Fruit fly (Drosophila melanogaster) whole organism: ENCODE measurements around the gene IntS2.

Experiments
- CG8478 ChIP-seq: fragments of >200 bp; optimal IDR thresholded peaks from 2 replicates; lab custom pipeline; 2018; ENCODE audit warnings: inconsistent platforms
- Dll ChIP-seq: fragments of >200 bp; optimal IDR thresholded peaks from 2 replicates; lab custom pipeline; 2017
- EcR ChIP-seq, 2 experiments: fragments of >200 bp; optimal IDR thresholded peaks; 2 replicates each; lab custom pipeline; 2017; ENCODE audit warnings: missing biosample characterization in 2 of 2, missing genetic modification characterization in 2 of 2, missing genetic modification reagents in 2 of 2
- pan ChIP-seq: fragments of >200 bp; optimal IDR thresholded peaks from 2 replicates; lab custom pipeline; 2017
- psq ChIP-seq: fragments of >200 bp; optimal IDR thresholded peaks from 2 replicates; lab custom pipeline; 2017
- usp ChIP-seq: fragments of >200 bp; optimal IDR thresholded peaks from 2 replicates; lab custom pipeline; 2017; ENCODE audit warnings: missing biosample characterization, missing genetic modification characterization, mixed read lengths

The IntS2 gene

DNA sequence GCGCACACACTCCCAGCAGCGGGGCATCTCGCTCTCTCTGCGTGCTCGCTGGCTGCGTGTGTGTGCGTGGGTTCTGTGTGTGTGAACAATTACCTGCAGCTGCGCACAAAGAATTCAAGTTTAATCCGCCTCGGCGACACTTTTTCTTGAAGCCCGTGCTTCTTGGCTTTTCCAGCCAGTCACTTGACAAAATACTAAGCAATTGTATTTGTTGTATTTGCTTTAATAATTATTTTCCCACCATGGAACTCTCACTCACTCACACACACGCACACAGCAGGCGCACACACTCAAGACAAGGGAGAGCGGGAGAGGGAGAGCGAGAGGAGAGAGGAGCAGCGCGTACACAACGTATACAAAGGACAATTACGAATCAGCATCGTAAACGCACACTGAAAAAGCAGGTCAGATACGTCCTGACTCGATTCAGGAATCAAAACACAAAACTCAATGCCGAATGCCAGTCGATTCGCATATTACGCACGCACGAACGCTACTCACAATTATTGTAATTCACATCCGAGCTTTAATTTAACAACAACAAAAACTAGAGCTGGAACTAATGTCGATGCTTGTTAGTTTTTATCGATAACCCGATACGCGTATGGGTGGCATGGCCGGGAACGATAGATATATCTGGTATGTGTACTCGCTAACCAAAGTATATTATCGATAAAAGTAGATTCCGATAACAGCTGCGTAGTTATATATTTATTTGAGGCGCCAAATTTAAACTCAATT, 4.5 kb downstream of the IntS2 start, which contains the start of gene RhoGAPp190:
RhoGAPp190 (minus strand) TSS at position 565 of the 741 bp plus-strand sequence.
- TF ChIP-seq CG8478 (lab: Kevin White, UChicago) (peak; percentile 54), Dll (lab: Kevin White, UChicago) (peak; percentile 92), EcR (GFP tag; optimal IDR thresholded peaks at IDR 0.05; lab: Kevin White, UChicago) (no peak), usp (GFP tag; lab: Kevin White, UChicago) (no peak), psq (lab: Kevin White, UChicago) (no peak), pan (no peak)

DNA sequence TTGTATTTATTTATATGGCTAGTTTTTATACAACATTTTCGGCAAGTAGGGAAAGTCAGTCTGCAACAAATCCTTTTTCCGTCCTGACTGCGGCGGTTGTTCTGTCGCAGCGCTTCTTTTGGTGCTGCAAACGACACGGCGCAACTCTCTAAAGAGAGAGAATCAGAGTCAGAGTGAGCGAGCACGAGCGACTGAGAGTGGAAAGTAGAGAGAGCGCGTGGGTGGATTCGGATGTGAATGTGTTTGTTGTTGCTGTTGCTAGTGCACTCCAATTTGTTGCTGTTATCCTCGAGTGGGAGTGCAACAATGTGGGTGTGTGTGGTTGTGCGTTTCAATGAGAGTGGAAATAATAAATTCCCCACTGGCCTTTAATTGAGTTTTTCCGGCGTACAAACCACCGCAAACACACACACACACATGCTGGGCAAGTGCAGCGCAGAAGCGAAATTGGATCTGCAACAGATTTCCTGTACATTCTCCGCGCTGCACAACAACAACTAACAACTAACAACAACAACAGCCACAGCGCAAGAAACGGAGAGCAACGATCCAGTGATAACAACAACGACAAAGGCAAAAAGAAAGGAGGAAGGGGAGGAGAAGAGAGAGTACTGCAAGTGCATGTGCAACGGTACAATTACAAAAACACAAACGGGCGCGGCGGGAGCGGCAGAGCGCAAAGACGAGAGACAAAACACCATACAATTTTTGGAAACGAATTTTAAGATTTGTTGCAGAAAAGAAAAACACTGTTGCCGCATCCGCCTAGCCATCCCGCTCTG, 5.2 kb downstream of the IntS2 start:
- no peak for TF ChIP-seq Dll (lab: Kevin White, UChicago)
- peak; percentile 39 for TF ChIP-seq CG8478 (lab: Kevin White, UChicago)

DNA sequence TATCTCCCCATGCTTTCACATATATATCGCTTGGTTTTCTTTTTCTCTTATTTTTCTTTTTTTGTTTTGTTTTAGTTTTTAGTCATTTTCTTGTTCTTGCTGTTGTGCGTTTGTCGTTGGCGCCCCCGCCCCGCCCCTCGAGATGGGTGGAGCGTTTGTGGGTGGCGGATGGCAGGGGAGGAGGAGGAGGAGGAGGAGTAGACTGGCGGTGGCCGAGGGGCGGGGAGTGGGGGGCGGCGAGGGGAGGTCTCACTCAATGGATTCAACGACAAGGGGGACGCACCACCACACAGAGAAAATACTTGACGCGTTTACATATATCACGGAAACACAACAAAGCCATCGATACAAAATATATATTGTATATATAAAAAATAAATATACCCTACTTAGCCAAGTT, 15.8 kb downstream of the IntS2 start:
- TF ChIP-seq usp (GFP tag; lab: Kevin White, UChicago) (no peak), psq (lab: Kevin White, UChicago) (no peak), Dll (lab: Kevin White, UChicago) (no peak), pan (no peak), CG8478 (lab: Kevin White, UChicago) (no peak), EcR (GFP tag; optimal IDR thresholded peaks at IDR 0.05; lab: Kevin White, UChicago) (no peak)

DNA sequence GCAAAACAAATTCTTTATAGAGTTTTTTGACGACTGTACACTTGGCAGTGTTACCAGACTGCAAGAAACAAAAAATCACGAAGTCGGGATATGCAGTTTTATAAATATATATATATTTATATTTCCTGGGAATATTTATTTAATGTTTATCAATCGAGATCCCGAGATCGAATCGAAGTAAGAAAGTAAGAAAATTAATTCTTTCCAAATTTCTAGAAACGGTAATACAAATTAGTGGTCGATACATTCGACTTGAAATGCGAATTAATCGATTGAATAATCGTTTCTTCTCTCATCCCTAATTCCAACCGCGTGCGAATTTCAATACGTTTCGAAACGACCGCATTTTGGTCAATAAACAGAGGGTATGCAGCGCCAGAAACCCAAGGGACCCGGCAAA, 20.6 kb downstream of the IntS2 start, which contains the start of the genes CG8289 and CG5800:
CG8289 (minus strand) TSS at position 44 of the 400 bp plus-strand sequence.
CG5800 (plus strand) TSS at position 281 of the 400 bp plus-strand sequence.
- TF ChIP-seq pan = no peak
- TF ChIP-seq CG8478 (lab: Kevin White, UChicago) = no peak
- no peak for TF ChIP-seq usp (GFP tag; lab: Kevin White, UChicago)

DNA sequence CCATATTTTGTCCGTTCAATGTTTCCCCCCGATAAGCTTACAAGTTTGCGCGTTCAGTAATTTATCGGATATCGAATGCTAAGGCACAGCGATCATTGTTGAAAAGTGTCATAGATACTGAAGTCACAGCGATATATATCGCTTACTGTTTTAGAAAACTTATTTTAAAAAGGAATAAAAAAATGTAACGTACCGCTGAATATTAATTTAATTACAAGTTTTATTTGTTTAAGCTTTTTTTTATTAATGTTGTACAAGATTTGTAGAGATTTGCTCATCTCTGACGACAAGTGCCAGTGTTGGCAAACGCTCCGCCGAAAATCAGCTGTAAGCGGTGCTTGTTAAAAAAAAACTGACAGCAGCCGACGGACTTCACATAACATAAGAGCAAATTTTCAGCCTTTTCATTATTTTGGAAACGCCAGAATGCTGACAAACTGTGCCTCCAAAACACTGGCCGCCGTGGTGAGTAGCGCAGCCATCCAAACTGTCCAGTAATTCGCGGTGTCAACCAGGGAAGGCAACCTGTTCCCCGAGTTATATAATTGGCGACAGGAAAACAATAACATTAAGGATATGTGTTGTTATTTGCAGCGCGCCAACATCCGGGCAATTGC, 24.5 kb downstream of the IntS2 start, which contains the start of the genes corolla and ND-24:
corolla (minus strand) TSS at position 52 of the 617 bp plus-strand sequence.
ND-24 (plus strand) TSS at position 94 of the 617 bp plus-strand sequence.
- TF ChIP-seq EcR (GFP tag; optimal IDR thresholded peaks at IDR 0.05; lab: Kevin White, UChicago) = no peak
- no peak for TF ChIP-seq pan
- TF ChIP-seq usp (GFP tag; lab: Kevin White, UChicago) = no peak
- TF ChIP-seq CG8478 (lab: Kevin White, UChicago) = no peak
- no peak for TF ChIP-seq Dll (lab: Kevin White, UChicago)

DNA sequence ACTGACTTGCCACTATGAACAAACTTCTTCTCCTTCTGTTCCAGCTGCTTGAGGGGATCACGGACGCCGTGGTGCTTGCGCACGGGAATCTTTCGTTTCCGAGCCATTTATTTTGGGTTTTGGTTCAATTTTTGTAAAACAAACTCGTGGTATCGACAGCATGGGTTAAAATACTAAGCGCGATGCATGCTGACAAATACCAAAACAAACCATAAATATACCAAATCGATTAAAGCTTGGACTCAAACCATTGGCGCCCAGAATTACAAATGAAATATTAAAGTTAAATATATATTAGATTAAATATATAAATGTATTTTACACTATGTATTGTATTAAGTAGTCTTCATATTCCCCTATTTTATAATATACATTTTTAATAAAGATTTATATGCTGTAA, 27.3 kb downstream of the IntS2 start, which contains the start of gene CG8326:
CG8326 (minus strand) TSS at position 176 of the 400 bp plus-strand sequence.
- no peak for TF ChIP-seq usp (GFP tag; lab: Kevin White, UChicago)
- TF ChIP-seq psq (lab: Kevin White, UChicago) = no peak
- no peak for TF ChIP-seq CG8478 (lab: Kevin White, UChicago)
- no peak for TF ChIP-seq EcR (GFP tag; optimal IDR thresholded peaks at IDR 0.05; lab: Kevin White, UChicago)
- TF ChIP-seq Dll (lab: Kevin White, UChicago) = no peak
- TF ChIP-seq pan = no peak

DNA sequence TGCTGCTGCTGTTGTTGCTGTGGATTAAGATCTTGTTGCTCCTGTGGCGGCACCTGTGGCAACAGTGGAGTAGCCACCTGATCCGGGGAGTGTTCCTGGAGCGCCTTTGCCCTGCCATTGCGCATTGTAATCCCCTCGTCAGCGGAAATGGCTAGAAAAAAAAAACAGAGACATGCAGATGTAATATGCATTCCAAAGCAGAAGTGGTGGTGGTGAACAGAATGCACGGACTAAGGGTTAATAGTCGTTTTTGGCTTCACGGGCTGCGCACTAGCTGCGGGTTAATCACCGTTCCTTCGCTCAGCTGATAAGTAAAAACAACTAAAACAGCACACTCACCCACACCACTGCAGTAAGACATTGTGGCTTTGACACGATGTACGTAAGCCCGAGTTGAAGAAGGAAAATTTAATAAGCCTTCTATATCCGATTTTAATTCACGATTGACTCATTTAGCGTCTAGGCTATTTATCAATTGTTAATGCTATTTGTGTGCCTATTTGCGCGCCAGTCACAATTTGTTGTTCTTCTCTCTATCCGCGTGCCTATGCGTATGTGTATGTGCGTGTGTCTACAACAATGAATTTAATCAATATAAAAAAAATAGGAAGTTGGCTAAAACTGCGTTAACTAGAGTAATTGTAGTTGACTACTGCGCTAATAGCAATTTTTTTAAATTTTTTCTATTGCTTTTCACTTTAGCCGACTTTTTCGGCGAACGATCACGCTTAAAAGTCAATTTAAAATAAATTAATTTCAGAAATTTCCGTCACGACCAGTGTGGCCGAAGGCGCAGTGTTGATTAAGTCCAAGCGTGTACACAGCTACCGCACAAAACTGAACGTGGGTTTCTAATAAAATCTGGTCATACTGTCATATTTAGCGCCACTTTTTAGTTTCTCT, 29.3 kb downstream of the IntS2 start, which contains the start of gene stas:
stas (minus strand) TSS at position 806 of the 903 bp plus-strand sequence.
- no peak for TF ChIP-seq EcR (GFP tag; optimal IDR thresholded peaks at IDR 0.05; lab: Kevin White, UChicago)
- no peak for TF ChIP-seq Dll (lab: Kevin White, UChicago)
- no peak for TF ChIP-seq CG8478 (lab: Kevin White, UChicago)
- TF ChIP-seq pan = no peak
- TF ChIP-seq psq (lab: Kevin White, UChicago) = no peak
- no peak for TF ChIP-seq usp (GFP tag; lab: Kevin White, UChicago)

DNA sequence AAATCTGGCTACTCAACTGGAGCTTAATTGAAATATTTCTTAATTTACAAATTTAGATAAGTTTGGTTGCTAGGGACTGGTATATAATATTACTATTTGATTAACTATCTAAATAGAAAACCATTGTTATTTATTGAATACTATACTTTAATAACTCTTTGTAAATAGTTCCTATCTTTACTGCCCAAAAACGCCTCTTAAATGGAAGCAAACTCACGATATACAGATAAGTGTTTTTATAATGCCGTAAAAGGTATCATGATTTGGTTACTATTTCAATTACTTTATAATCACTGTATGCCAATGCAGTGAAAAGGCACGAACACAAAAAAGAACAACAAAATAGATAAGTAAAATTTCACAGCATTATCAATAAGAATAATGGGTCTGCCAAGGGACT, 30.8 kb downstream of the IntS2 start:
- TF ChIP-seq EcR (GFP tag; optimal IDR thresholded peaks at IDR 0.05; lab: Kevin White, UChicago) (no peak), Dll (lab: Kevin White, UChicago) (no peak), psq (lab: Kevin White, UChicago) (no peak), CG8478 (lab: Kevin White, UChicago) (no peak), pan (no peak), usp (GFP tag; lab: Kevin White, UChicago) (no peak)

DNA sequence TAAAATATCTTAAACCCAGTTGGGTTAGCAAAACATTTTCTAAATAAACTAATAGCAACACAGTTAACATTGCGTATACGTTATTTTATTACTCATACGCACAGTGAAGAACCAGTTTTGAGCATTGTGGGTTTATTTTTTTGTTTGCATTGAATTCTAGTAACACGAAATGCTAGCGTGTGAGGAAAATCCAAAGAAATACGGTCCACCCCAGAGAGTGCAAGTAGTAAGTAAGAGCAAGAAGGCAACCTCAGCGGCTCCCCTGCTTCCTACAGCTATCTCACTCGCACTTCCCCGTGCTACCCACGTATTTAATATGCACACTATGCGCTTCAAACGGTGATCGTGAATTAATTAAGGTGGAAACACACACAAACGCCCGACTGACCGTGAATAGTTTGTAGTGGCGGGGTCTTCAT, 31.6 kb downstream of the IntS2 start:
- no peak for TF ChIP-seq CG8478 (lab: Kevin White, UChicago)
- no peak for TF ChIP-seq psq (lab: Kevin White, UChicago)
- no peak for TF ChIP-seq pan
- TF ChIP-seq usp (GFP tag; lab: Kevin White, UChicago) = no peak
- TF ChIP-seq Dll (lab: Kevin White, UChicago) = no peak
- no peak for TF ChIP-seq EcR (GFP tag; optimal IDR thresholded peaks at IDR 0.05; lab: Kevin White, UChicago)

DNA sequence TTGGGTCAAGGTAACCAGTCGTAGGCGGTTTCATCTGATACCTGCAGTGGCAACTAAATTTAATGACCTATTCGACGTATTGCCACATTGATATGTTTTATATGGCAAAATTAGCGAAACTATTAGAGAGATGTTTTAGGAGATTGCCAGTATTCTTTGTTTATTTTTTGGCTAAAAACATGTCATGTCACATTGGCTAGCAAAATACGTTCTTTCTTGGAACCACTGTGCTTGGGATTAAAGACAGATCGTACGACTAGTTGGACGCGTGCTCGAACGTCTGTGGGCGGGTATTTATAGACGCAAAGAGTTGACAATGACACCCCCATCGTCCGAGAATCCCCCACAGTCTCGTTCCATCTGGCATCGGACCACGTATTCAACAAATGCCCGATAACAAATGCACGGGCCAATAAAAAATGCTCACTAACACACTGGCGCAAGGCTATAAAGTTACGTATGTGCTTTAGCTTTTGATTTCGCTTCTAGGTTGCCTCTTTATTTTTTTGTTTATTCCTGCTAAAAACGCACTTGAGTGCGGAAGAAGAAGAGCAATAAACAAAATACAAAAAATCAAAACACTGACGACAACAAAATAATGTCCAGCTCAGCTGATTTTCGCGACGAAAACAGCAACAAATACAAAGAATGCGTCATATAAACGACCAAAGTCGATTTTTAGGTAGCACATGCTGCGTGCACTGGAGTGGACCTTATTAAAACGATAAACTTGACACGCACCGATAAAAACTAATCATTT, 32.2 kb downstream of the IntS2 start:
- TF ChIP-seq psq (lab: Kevin White, UChicago) (no peak), Dll (lab: Kevin White, UChicago) (no peak), EcR (GFP tag; optimal IDR thresholded peaks at IDR 0.05; lab: Kevin White, UChicago) (no peak), CG8478 (lab: Kevin White, UChicago) (no peak), usp (GFP tag; lab: Kevin White, UChicago) (no peak), pan (no peak)
